Fruit fly (Drosophila melanogaster) whole organism, embryonic: ENCODE results near the gene lectin-37Db.

ENCODE experiments used
- Antp ChIP-seq: fragments of 200-800 bp; sonication (Bioruptor generic); optimal IDR thresholded peaks from 3 replicates; lab custom pipeline; 2016; ENCODE audit warnings: missing biosample characterization, missing genetic modification characterization
- CG10321 ChIP-seq: fragments of 200-800 bp; sonication (Bioruptor generic); IDR thresholded peaks from 2 replicates; pipeline ENCODE4 v1.3.6; 2022; ENCODE audit warnings: missing biosample characterization, missing genetic modification characterization
- CG10959 ChIP-seq: fragments of 200-800 bp; sonication (Bioruptor generic); IDR thresholded peaks from 2 replicates; pipeline ENCODE4 v1.3.6; 2022; ENCODE audit warnings: missing biosample characterization, missing genetic modification characterization
- CG12071 ChIP-seq: fragments of 200-800 bp; sonication (Bioruptor generic); optimal IDR thresholded peaks from 3 replicates; lab custom pipeline; 2018; ENCODE audit warnings: missing biosample characterization, mild to moderate bottlenecking, missing genetic modification characterization
- CG12769 ChIP-seq: fragments of 200-800 bp; sonication (Bioruptor generic); optimal IDR thresholded peaks from 2 replicates; lab custom pipeline; 2019; ENCODE audit warnings: missing biosample characterization, mild to moderate bottlenecking, missing genetic modification characterization, moderate library complexity
- CG13123 ChIP-seq: fragments of 200-800 bp; sonication (Bioruptor generic); optimal IDR thresholded peaks from 2 replicates; lab custom pipeline; 2016; ENCODE audit warnings: missing biosample characterization, missing genetic modification characterization
- CG13296 ChIP-seq: fragments of 200-800 bp; sonication (Bioruptor generic); optimal IDR thresholded peaks from 3 replicates; lab custom pipeline; 2018; ENCODE audit warnings: missing biosample characterization, mild to moderate bottlenecking, missing genetic modification characterization
- CG14667 ChIP-seq: fragments of 200-800 bp; sonication (Bioruptor generic); IDR thresholded peaks from 2 replicates; pipeline ENCODE4 v1.3.6; 2022; ENCODE audit warnings: missing biosample characterization, missing genetic modification characterization
- CG1603 ChIP-seq: fragments of 200-800 bp; sonication (Bioruptor generic); optimal IDR thresholded peaks from 2 replicates; lab custom pipeline; 2019; ENCODE audit warnings: missing biosample characterization, mild to moderate bottlenecking, missing genetic modification characterization, moderate library complexity
- CG17186 ChIP-seq: fragments of 200-800 bp; sonication (Bioruptor generic); optimal IDR thresholded peaks from 3 replicates; lab custom pipeline; 2017; ENCODE audit warnings: missing biosample characterization, missing genetic modification reagents, missing genetic modification characterization
- CG1792 ChIP-seq: fragments of 200-800 bp; sonication (Bioruptor generic); optimal IDR thresholded peaks from 2 replicates; lab custom pipeline; 2016; ENCODE audit warnings: missing biosample characterization, missing genetic modification characterization
- CG18262 ChIP-seq: fragments of 200-800 bp; optimal IDR thresholded peaks from 3 replicates; lab custom pipeline; 2019; ENCODE audit warnings: missing biosample characterization, mild to moderate bottlenecking, missing genetic modification characterization, moderate library complexity
- CG18476 ChIP-seq: fragments of 200-800 bp; sonication (Bioruptor generic); optimal IDR thresholded peaks from 2 replicates; lab custom pipeline; 2016; ENCODE audit warnings: missing biosample characterization, mild to moderate bottlenecking, missing genetic modification characterization
- CG2202 ChIP-seq: fragments of 200-800 bp; sonication (Bioruptor generic); optimal IDR thresholded peaks from 2 replicates; lab custom pipeline; 2018; ENCODE audit warnings: missing biosample characterization, mild to moderate bottlenecking, missing genetic modification characterization
- CG30020 ChIP-seq: fragments of 200-800 bp; optimal IDR thresholded peaks from 2 replicates; lab custom pipeline; 2019; ENCODE audit warnings: missing biosample characterization, mild to moderate bottlenecking, missing genetic modification characterization, moderate library complexity
- CG32772 ChIP-seq: fragments of 200-800 bp; sonication (Bioruptor generic); IDR thresholded peaks from 2 replicates; pipeline ENCODE4 v1.3.6; 2022; ENCODE audit warnings: missing biosample characterization, missing genetic modification characterization
- CG34224 ChIP-seq: fragments of 200-800 bp; sonication (Bioruptor generic); IDR thresholded peaks from 3 replicates; pipeline ENCODE4 v1.3.6; 2022; ENCODE audit warnings: missing biosample characterization, missing genetic modification characterization; ENCODE audit not compliant: partially characterized antibody
- CG5180 ChIP-seq: fragments of 200-800 bp; sonication (Bioruptor generic); optimal IDR thresholded peaks from 3 replicates; lab custom pipeline; 2017; ENCODE audit warnings: missing biosample characterization, missing genetic modification characterization, mild to moderate bottlenecking, moderate library complexity, missing genetic modification reagents
- CG6765 ChIP-seq: fragments of 200-800 bp; sonication (Bioruptor generic); optimal IDR thresholded peaks from 3 replicates; lab custom pipeline; 2017; ENCODE audit warnings: missing biosample characterization, mild to moderate bottlenecking, missing genetic modification characterization
- CG9817 ChIP-seq: fragments of 200-800 bp; sonication (Bioruptor generic); optimal IDR thresholded peaks from 2 replicates; lab custom pipeline; 2018; ENCODE audit warnings: missing biosample characterization, mild to moderate bottlenecking, missing genetic modification characterization, moderate library complexity
- CrebB ChIP-seq: fragments of 200-800 bp; sonication (Bioruptor generic); optimal IDR thresholded peaks from 3 replicates; lab custom pipeline; 2018; ENCODE audit warnings: missing biosample characterization, mild to moderate bottlenecking, missing genetic modification characterization
- D19B ChIP-seq: fragments of 200-800 bp; sonication (Bioruptor generic); optimal IDR thresholded peaks from 2 replicates; lab custom pipeline; 2017; ENCODE audit warnings: missing biosample characterization, mild to moderate bottlenecking, missing genetic modification characterization
- Dbx ChIP-seq: fragments of 200-800 bp; sonication (Bioruptor generic); IDR thresholded peaks from 3 replicates; pipeline ENCODE4 v1.3.6; 2022; ENCODE audit warnings: missing biosample characterization, missing genetic modification characterization
- Ets65A ChIP-seq: fragments of 200-800 bp; sonication (Bioruptor generic); peaks from one replicate; lab custom pipeline; 2016; ENCODE audit warnings: missing biosample characterization, missing genetic modification characterization
- Ets97D ChIP-seq: fragments of 200-800 bp; sonication (Bioruptor generic); optimal IDR thresholded peaks from 3 replicates; lab custom pipeline; 2016; ENCODE audit warnings: missing biosample characterization, missing genetic modification characterization
- HmgD ChIP-seq: fragments of 200-800 bp; sonication (Bioruptor generic); optimal IDR thresholded peaks from 3 replicates; lab custom pipeline; 2016; ENCODE audit warnings: missing biosample characterization, missing genetic modification characterization
- Hr78 ChIP-seq, 2 experiments: fragments of 200-800 bp in 1 of 2; fragments of >200 bp in 1 of 2; sonication (Bioruptor generic) in 1 of 2; optimal IDR thresholded peaks; 2 replicates each; lab custom pipeline; 2017 to 2019; ENCODE audit warnings: missing biosample characterization in 2 of 2, missing genetic modification characterization in 2 of 2, mild to moderate bottlenecking in 1 of 2, moderate library complexity in 1 of 2
- Lim3 ChIP-seq: fragments of 200-800 bp; sonication (Bioruptor generic); IDR thresholded peaks from 2 replicates; pipeline ENCODE4 v1.3.6; 2022; ENCODE audit warnings: missing biosample characterization, missing genetic modification characterization
- MBD-R2 ChIP-seq: fragments of 200-800 bp; sonication (Bioruptor generic); IDR thresholded peaks from 2 replicates; pipeline ENCODE4 v1.3.6; 2022; ENCODE audit warnings: missing biosample characterization, missing genetic modification characterization
- Med ChIP-seq: fragments of 200-800 bp; sonication (Bioruptor generic); peaks from one replicate; lab custom pipeline; 2016; ENCODE audit warnings: missing biosample characterization, missing genetic modification characterization, mild to moderate bottlenecking, inconsistent platforms, moderate library complexity
- NfI ChIP-seq: fragments of 200-800 bp; sonication (Bioruptor generic); optimal IDR thresholded peaks from 3 replicates; lab custom pipeline; 2018; ENCODE audit warnings: missing biosample characterization, mild to moderate bottlenecking, missing genetic modification characterization, moderate library complexity
- Poxn ChIP-seq: fragments of 200-800 bp; sonication (Bioruptor generic); IDR thresholded peaks from 2 replicates; pipeline ENCODE4 v1.3.6; 2022; ENCODE audit warnings: missing biosample characterization, missing genetic modification characterization
- Rfx ChIP-seq: fragments of 200-800 bp; sonication (Bioruptor generic); IDR thresholded peaks from 2 replicates; pipeline ENCODE4 v1.3.6; 2022; ENCODE audit warnings: missing biosample characterization, missing genetic modification characterization
- bigmax ChIP-seq: fragments of 200-800 bp; sonication (Bioruptor generic); optimal IDR thresholded peaks from 2 replicates; lab custom pipeline; 2018; ENCODE audit warnings: missing biosample characterization, mild to moderate bottlenecking, missing genetic modification characterization
- cato ChIP-seq: fragments of 200-800 bp; sonication (Bioruptor generic); optimal IDR thresholded peaks from 2 replicates; lab custom pipeline; 2016; ENCODE audit warnings: missing biosample characterization, missing genetic modification characterization, borderline replicate concordance
- chif ChIP-seq, 2 experiments: fragments of 200-800 bp; sonication (Bioruptor generic); optimal IDR thresholded peaks; 3 replicates each; lab custom pipeline; 2016; ENCODE audit warnings: missing biosample characterization in 2 of 2, missing genetic modification characterization in 2 of 2
- chn ChIP-seq: fragments of 200-800 bp; sonication (Bioruptor generic); optimal IDR thresholded peaks from 2 replicates; lab custom pipeline; 2016; ENCODE audit warnings: missing biosample characterization, missing genetic modification characterization
- dimm ChIP-seq: fragments of 200-800 bp; sonication (Bioruptor generic); IDR thresholded peaks from 2 replicates; pipeline ENCODE4 v1.3.6; 2022; ENCODE audit warnings: missing biosample characterization, missing genetic modification characterization
- disco-r ChIP-seq: fragments of 200-800 bp; sonication (Bioruptor generic); optimal IDR thresholded peaks from 2 replicates; lab custom pipeline; 2016; ENCODE audit warnings: missing biosample characterization, missing genetic modification characterization
- emc ChIP-seq: fragments of 200-800 bp; sonication (Bioruptor generic); optimal IDR thresholded peaks from 2 replicates; lab custom pipeline; 2016; ENCODE audit warnings: missing biosample characterization, missing genetic modification characterization
- hkb ChIP-seq, 2 experiments: fragments of 200-800 bp in 1 of 2; fragments of >200 bp in 1 of 2; sonication (Bioruptor generic) in 1 of 2; IDR thresholded peaks in 1 of 2; optimal IDR thresholded peaks in 1 of 2; 2 replicates each; pipeline versions ENCODE4 v1.3.6 to Lab custom; 2017 to 2022; ENCODE audit warnings: missing biosample characterization in 1 of 2, missing genetic modification characterization in 1 of 2
- kah ChIP-seq: fragments of 200-800 bp; sonication (Bioruptor generic); optimal IDR thresholded peaks from 2 replicates; lab custom pipeline; 2018; ENCODE audit warnings: missing biosample characterization, mild to moderate bottlenecking, missing genetic modification characterization
- nom ChIP-seq: fragments of 200-800 bp; sonication (Bioruptor generic); optimal IDR thresholded peaks from 2 replicates; lab custom pipeline; 2017; ENCODE audit warnings: missing biosample characterization, missing genetic modification characterization, mild to moderate bottlenecking, moderate library complexity, missing genetic modification reagents
- phol ChIP-seq: fragments of 200-800 bp; sonication (Bioruptor generic); optimal IDR thresholded peaks from 3 replicates; lab custom pipeline; 2018; ENCODE audit warnings: missing biosample characterization, mild to moderate bottlenecking, missing genetic modification characterization, moderate library complexity
- sens ChIP-seq: fragments of 200-800 bp; sonication (Bioruptor generic); peaks from one replicate; lab custom pipeline; 2016; ENCODE audit warnings: missing biosample characterization, missing genetic modification characterization
- sqz ChIP-seq: fragments of 200-800 bp; sonication (Bioruptor generic); optimal IDR thresholded peaks from 3 replicates; lab custom pipeline; 2018; ENCODE audit warnings: missing biosample characterization, mild to moderate bottlenecking, missing genetic modification characterization
- stwl ChIP-seq: fragments of 200-800 bp; sonication (Bioruptor generic); optimal IDR thresholded peaks from 3 replicates; lab custom pipeline; 2018; ENCODE audit warnings: missing biosample characterization, mild to moderate bottlenecking, missing genetic modification characterization, moderate library complexity
- twi ChIP-seq: fragments of 200-800 bp; optimal IDR thresholded peaks from 2 replicates; lab custom pipeline; 2019; ENCODE audit warnings: missing biosample characterization, mild to moderate bottlenecking, missing genetic modification characterization, moderate library complexity
- wor ChIP-seq: fragments of 200-800 bp; sonication (Bioruptor generic); IDR thresholded peaks from 2 replicates; pipeline ENCODE4 v1.3.6; 2022; ENCODE audit warnings: missing biosample characterization, missing genetic modification characterization
- zf30C ChIP-seq: fragments of 200-800 bp; sonication (Bioruptor generic); optimal IDR thresholded peaks from 3 replicates; lab custom pipeline; 2018; ENCODE audit warnings: missing biosample characterization, mild to moderate bottlenecking, missing genetic modification characterization
- zfh1 ChIP-seq: fragments of 200-800 bp; sonication (Bioruptor generic); IDR thresholded peaks from 3 replicates; pipeline ENCODE4 v1.3.6; 2022; ENCODE audit warnings: missing biosample characterization, missing genetic modification characterization

lectin-37Db gene

dm6 chr2L:19426330-19426781, 7.5 kb downstream of the lectin-37Db start, which contains the start of gene Pax (continued):
- no peak for TF ChIP-seq Ets65A (GFP tag; lab: Kevin White, UChicago)
- peak; percentile 72 for TF ChIP-seq MBD-R2
- TF ChIP-seq CG12769: no peak
- no peak for TF ChIP-seq CG12071 (GFP tag; lab: Kevin White, UChicago)
- TF ChIP-seq CG17186 (GFP tag; lab: Kevin White, UChicago): peak; percentile 27
- TF ChIP-seq zf30C (GFP tag; lab: Kevin White, UChicago): no peak
- TF ChIP-seq wor (GFP tag; lab: Robert Waterston, UW): no peak
- no peak for TF ChIP-seq HmgD (GFP tag; lab: Kevin White, UChicago)
- no peak for TF ChIP-seq disco-r (GFP tag; lab: Kevin White, UChicago)
- TF ChIP-seq Med (GFP tag; lab: Kevin White, UChicago): peak; percentile 61
- TF ChIP-seq cato (GFP tag; lab: Kevin White, UChicago): no peak
- TF ChIP-seq sqz (GFP tag; lab: Kevin White, UChicago): peak; percentile 96
- no peak for TF ChIP-seq hkb (optimal IDR thresholded peaks at IDR 0.05; lab: Kevin White, UChicago)
- no peak for TF ChIP-seq hkb (GFP tag; IDR thresholded peaks at IDR 0.05; lab: Robert Waterston, UW)
- no peak for TF ChIP-seq Antp (GFP tag; lab: Kevin White, UChicago)
- TF ChIP-seq NfI (GFP tag; lab: Kevin White, UChicago): no peak
- no peak for TF ChIP-seq dimm (GFP tag; lab: Robert Waterston, UW)
- no peak for TF ChIP-seq phol (tag; lab: Kevin White, UChicago)
- peak; percentile 72 for TF ChIP-seq sens (GFP tag; lab: Kevin White, UChicago)
- TF ChIP-seq CG9817 (tag; lab: Kevin White, UChicago): no peak
- TF ChIP-seq CG14667: no peak
- no peak for TF ChIP-seq twi (tag; lab: Kevin White, UChicago)
- TF ChIP-seq CG30020 (tag; lab: Kevin White, UChicago): no peak
- no peak for TF ChIP-seq bigmax (GFP tag; lab: Kevin White, UChicago)
- no peak for TF ChIP-seq CG5180 (GFP tag; lab: Kevin White, UChicago)
- TF ChIP-seq CG13123 (GFP tag; lab: Kevin White, UChicago): no peak
- TF ChIP-seq zfh1 (GFP tag; lab: Robert Waterston, UW): no peak
- TF ChIP-seq CG32772 (GFP tag; lab: Robert Waterston, UW): peak; percentile 75
- TF ChIP-seq nom (GFP tag; lab: Kevin White, UChicago): peak; percentile 91
- TF ChIP-seq D19B (GFP tag; lab: Kevin White, UChicago): no peak
- TF ChIP-seq CG18262 (tag; lab: Kevin White, UChicago): no peak
- TF ChIP-seq Ets97D (GFP tag; lab: Kevin White, UChicago): peak; percentile 63
- no peak for TF ChIP-seq CG10321 (GFP tag; lab: Robert Waterston, UW)
- peak; percentile 92 for TF ChIP-seq CG34224 (GFP tag; lab: Robert Waterston, UW)
- no peak for TF ChIP-seq CG10959 (GFP tag; lab: Robert Waterston, UW)
- peak; percentile 67 for TF ChIP-seq CG1603 (tag; lab: Kevin White, UChicago)
- TF ChIP-seq CG13296 (GFP tag; lab: Kevin White, UChicago): no peak
- TF ChIP-seq kah (GFP tag; lab: Kevin White, UChicago): no peak
- no peak for TF ChIP-seq CG1792 (GFP tag; lab: Kevin White, UChicago)
- TF ChIP-seq Rfx (GFP tag; lab: Robert Waterston, UW): peak; percentile 22; the same call in 1 of the 2 replicates
- no peak for TF ChIP-seq Poxn (GFP tag; lab: Robert Waterston, UW)
- TF ChIP-seq Dbx (GFP tag; lab: Robert Waterston, UW): 0 out of 3 replicates have a peak, but pooled peaks have one; percentile 18
- no peak for TF ChIP-seq chn
- no peak for TF ChIP-seq CG2202 (tag; lab: Kevin White, UChicago)
- TF ChIP-seq stwl (tag; lab: Kevin White, UChicago): peak; percentile 31
- no peak for TF ChIP-seq emc (GFP tag; lab: Kevin White, UChicago)
- TF ChIP-seq CG18476: no peak
- TF ChIP-seq Hr78 (GFP tag; optimal IDR thresholded peaks at IDR 0.05; lab: Kevin White, UChicago): no peak
- TF ChIP-seq CG6765 (GFP tag; lab: Kevin White, UChicago): no peak
- TF ChIP-seq Lim3 (GFP tag; lab: Robert Waterston, UW): no peak
- no peak for TF ChIP-seq CrebB
- TF ChIP-seq chif (GFP tag; optimal IDR thresholded peaks at IDR 0.05; lab: Kevin White, UChicago): no peak
